Fruit fly (Drosophila melanogaster): ENCODE data around the gene Unc-76.
A peak's percentile ranks its signal among the peaks of the same experiment; 100 is the strongest.

Unc-76 gene

DNA sequence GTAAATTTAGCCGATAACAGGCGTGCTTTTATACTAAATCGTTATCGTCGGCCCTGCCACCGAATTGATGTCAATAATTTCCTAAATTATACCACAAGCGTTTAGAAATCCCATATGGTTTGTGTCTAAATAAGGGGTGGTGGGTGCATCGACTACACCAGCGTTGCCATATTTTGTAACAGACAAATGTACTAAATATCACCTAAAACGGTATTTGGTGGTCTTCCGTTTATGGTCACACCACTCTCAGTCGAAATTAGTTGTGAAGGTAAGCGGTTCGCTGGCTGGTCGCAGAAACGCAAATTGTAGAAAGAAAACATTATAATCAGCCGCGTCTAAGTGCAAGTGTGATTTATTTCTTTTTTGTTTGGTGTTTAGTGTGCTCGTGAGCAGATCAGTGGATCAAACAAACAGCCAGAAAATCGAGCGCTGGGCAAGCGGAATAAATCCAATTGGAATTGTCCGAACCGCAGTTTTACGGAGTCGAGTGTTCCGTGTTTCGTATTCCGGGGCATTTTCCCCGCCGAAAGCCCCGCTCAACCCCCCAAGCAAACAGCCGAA lies at the start of gene Unc-76, which contains the start of gene CG16903 (continued):
- TF ChIP-seq CHES-1-like (GFP tag; optimal IDR thresholded peaks at IDR 0.05), result peak; percentile 66
- TF ChIP-seq CG42726 (GFP tag; IDR thresholded peaks at IDR 0.05; ENCODE audit: partially characterized antibody), result peak; percentile 70
- TF ChIP-seq ap (GFP tag; IDR thresholded peaks at IDR 0.05), result no peak
- TF ChIP-seq CG11695 (GFP tag; IDR thresholded peaks at IDR 0.05), result no peak
- TF ChIP-seq CG17361 (GFP tag; IDR thresholded peaks at IDR 0.05), result peak; percentile 31; the same call in 1 of the 3 replicates
- 0 out of 3 replicates have a peak, but pooled peaks have one; percentile 45 for TF ChIP-seq CG11560 (tag; IDR thresholded peaks at IDR 0.05)
- TF ChIP-seq CG1529 (GFP tag; optimal IDR thresholded peaks at IDR 0.05), result no peak
- no peak for TF ChIP-seq jing (GFP tag; optimal IDR thresholded peaks at IDR 0.05)
- peak; percentile 37; the same call in 1 of the 2 replicates for TF ChIP-seq CG9932 (GFP tag; IDR thresholded peaks at IDR 0.05)
- peak; percentile 95 for TF ChIP-seq Ets97D (GFP tag; optimal IDR thresholded peaks at IDR 0.05)
- TF ChIP-seq CG10274 (GFP tag; optimal IDR thresholded peaks at IDR 0.05), result no peak
- no peak for TF ChIP-seq CG9876 (GFP tag; optimal IDR thresholded peaks at IDR 0.05)
- TF ChIP-seq Bdp1 (GFP tag; optimal IDR thresholded peaks at IDR 0.05), result peak; percentile 20
- peak; percentile 24 for TF ChIP-seq Dad (GFP tag; optimal IDR thresholded peaks at IDR 0.05)
- peak; percentile 97 for TF ChIP-seq CG2116 (GFP tag; optimal IDR thresholded peaks at IDR 0.05)
- TF ChIP-seq NC2β (GFP tag; optimal IDR thresholded peaks at IDR 0.05), result peak; percentile 41
- peak; percentile 24; the same call in 1 of the 2 replicates for TF ChIP-seq NFAT (GFP tag; IDR thresholded peaks at IDR 0.05)
- TF ChIP-seq amos (GFP tag; IDR thresholded peaks at IDR 0.05; ENCODE audit: partially characterized antibody), result peak; percentile 58
- TF ChIP-seq CG12236 (GFP tag; optimal IDR thresholded peaks at IDR 0.05), result no peak
- TF ChIP-seq CG7987 (GFP tag; optimal IDR thresholded peaks at IDR 0.05), result peak; percentile 69
- no peak for TF ChIP-seq nerfin-2 (GFP tag; IDR thresholded peaks at IDR 0.05; ENCODE audit: partially characterized antibody)
- no peak for TF ChIP-seq repo (GFP tag; optimal IDR thresholded peaks at IDR 0.05)
- TF ChIP-seq Neu2 (GFP tag; optimal IDR thresholded peaks at IDR 0.05; ENCODE audit: borderline replicate concordance), result no peak
- no peak for TF ChIP-seq grn (GFP tag; optimal IDR thresholded peaks at IDR 0.05)
- TF ChIP-seq CG7372 (GFP tag; IDR thresholded peaks at IDR 0.05), result no peak
- TF ChIP-seq lola (GFP tag; optimal IDR thresholded peaks at IDR 0.05), result peak in 1 of 3 experiments; percentile 1
- TF ChIP-seq CG12769 (tag; optimal IDR thresholded peaks at IDR 0.05), result peak; percentile 78
- TF ChIP-seq CG12942 (GFP tag; optimal IDR thresholded peaks at IDR 0.05), result no peak
- peak; percentile 95 for TF ChIP-seq pita (GFP tag; optimal IDR thresholded peaks at IDR 0.05)
- TF ChIP-seq caup (GFP tag; optimal IDR thresholded peaks at IDR 0.05; ENCODE audit: severe bottlenecking), result peak; percentile 57
- TF ChIP-seq ftz-f1 (GFP tag; optimal IDR thresholded peaks at IDR 0.05), result peak; percentile 70
- TF ChIP-seq gce (GFP tag; IDR thresholded peaks at IDR 0.05), result no peak
- TF ChIP-seq Lhr (GFP tag; optimal IDR thresholded peaks at IDR 0.05), result peak; percentile 98
- TF ChIP-seq oc (tag; optimal IDR thresholded peaks at IDR 0.05), result peak; percentile 16
- no peak for TF ChIP-seq CG7357 (GFP tag; IDR thresholded peaks at IDR 0.05)
- TF ChIP-seq Antp (GFP tag; optimal IDR thresholded peaks at IDR 0.05), result peak; percentile 6
- TF ChIP-seq CG30403 (GFP tag; optimal IDR thresholded peaks at IDR 0.05), result peak; percentile 14
- peak; percentile 33 for TF ChIP-seq Blimp-1 (GFP tag; optimal IDR thresholded peaks at IDR 0.05)
- TF ChIP-seq wor (GFP tag; IDR thresholded peaks at IDR 0.05), result no peak
- peak; percentile 47 for TF ChIP-seq Rfx (GFP tag; IDR thresholded peaks at IDR 0.05)
- peak; percentile 1 for TF ChIP-seq CG8944 (GFP tag; optimal IDR thresholded peaks at IDR 0.05)
- no peak for TF ChIP-seq Rx (GFP tag; IDR thresholded peaks at IDR 0.05)
- TF ChIP-seq Hr51 (GFP tag; optimal IDR thresholded peaks at IDR 0.05), result peak in 1 of 2 experiments; percentile 47
- TF ChIP-seq ERR (GFP tag; optimal IDR thresholded peaks at IDR 0.05), result no peak
- TF ChIP-seq CG17829 (tag; optimal IDR thresholded peaks at IDR 0.05), result peak; percentile 71
- TF ChIP-seq CoRest (tag; optimal IDR thresholded peaks at IDR 0.05), result peak; percentile 46
- peak; percentile 21 for TF ChIP-seq exex (tag; optimal IDR thresholded peaks at IDR 0.05)
- no peak for TF ChIP-seq Gug (GFP tag; IDR thresholded peaks at IDR 0.05)
- TF ChIP-seq CG6689 (GFP tag; IDR thresholded peaks at IDR 0.05), result no peak
- peak; percentile 63 for TF ChIP-seq pb (GFP tag; optimal IDR thresholded peaks at IDR 0.05)
